Worm (Caenorhabditis elegans) whole organism, L4 larva: ENCODE results near the gene idpp-9.
A peak's percentile ranks its signal among the peaks of the same experiment; 100 is the strongest.

Experiments
- D1046.2 ChIP-seq: fragments of 200-800 bp; sonication (Bioruptor generic); IDR thresholded peaks from 2 replicates; pipeline ENCODE4 v1.3.6; 2022; ENCODE audit warnings: missing genetic modification characterization, missing compliant biosample characterization
- F49E8.2 ChIP-seq: sonication (generic microtip); optimal IDR thresholded peaks from 2 replicates; lab custom pipeline; 2016; ENCODE audit warnings: missing compliant biosample characterization, mild to moderate bottlenecking, missing genetic modification characterization, borderline replicate concordance
- R02D3.7 ChIP-seq: fragments of 150-350 bp; sonication (generic microtip); optimal IDR thresholded peaks from 3 replicates; lab custom pipeline; 2014; ENCODE audit warnings: missing biosample characterization, missing genetic modification characterization
- T26A8.4 ChIP-seq: fragments of 200-800 bp; sonication (Bioruptor generic); IDR thresholded peaks from 2 replicates; pipeline ENCODE4 v1.3.6; 2022; ENCODE audit warnings: missing genetic modification characterization, missing compliant biosample characterization
- Y105C5A.15 ChIP-seq: fragments of 200-800 bp; sonication (Bioruptor generic); IDR thresholded peaks from 2 replicates; pipeline ENCODE4 v1.3.6; 2022; ENCODE audit warnings: missing genetic modification characterization, missing compliant biosample characterization
- Y48G9A.11 ChIP-seq: fragments of 200-800 bp; sonication (Bioruptor generic); IDR thresholded peaks from 2 replicates; pipeline ENCODE4 v1.3.6; 2022; ENCODE audit warnings: missing genetic modification reagents, missing genetic modification characterization, missing compliant biosample characterization
- ZK337.2 ChIP-seq: fragments of 200-800 bp; sonication (Bioruptor generic); IDR thresholded peaks from 2 replicates; pipeline ENCODE4 v1.3.6; 2022; ENCODE audit warnings: missing genetic modification reagents, missing genetic modification characterization, missing compliant biosample characterization
- aha-1 ChIP-seq: fragments of 150-350 bp; peaks from one replicate; lab custom pipeline; 2014; ENCODE audit warnings: missing biosample characterization, missing genetic modification characterization
- ceh-32 ChIP-seq: sonication (generic microtip); optimal IDR thresholded peaks from 2 replicates; lab custom pipeline; 2016; ENCODE audit warnings: mild to moderate bottlenecking, missing genetic modification characterization, missing compliant biosample characterization; ENCODE audit not compliant: poor library complexity
- daf-16 ChIP-seq, 3 experiments: sonication (generic microtip); optimal IDR thresholded peaks; 2 replicates each; lab custom pipeline; 2016 to 2017; ENCODE audit warnings: missing genetic modification characterization in 3 of 3, missing genetic modification reagents in 3 of 3, mild to moderate bottlenecking in 2 of 3, missing compliant biosample characterization in 2 of 3, missing biosample characterization in 1 of 3, moderate library complexity in 1 of 3
- daf-19 ChIP-seq: fragments of 200-800 bp; sonication (Bioruptor generic); conservative IDR thresholded peaks from 2 replicates; pipeline ENCODE4 v1.3.6; 2022; ENCODE audit warnings: missing genetic modification characterization, missing compliant biosample characterization
- dmd-6 ChIP-seq: fragments of 200-800 bp; sonication (Bioruptor generic); IDR thresholded peaks from 2 replicates; pipeline ENCODE4 v1.3.6; 2022; ENCODE audit warnings: missing genetic modification reagents, missing genetic modification characterization, missing compliant biosample characterization
- fkh-10 ChIP-seq: fragments of 150-350 bp; optimal IDR thresholded peaks from 2 replicates; lab custom pipeline; 2014; ENCODE audit warnings: missing biosample characterization, missing genetic modification reagents, missing genetic modification characterization
- hlh-11 ChIP-seq: fragments of 200-800 bp; sonication (Bioruptor generic); optimal IDR thresholded peaks from 2 replicates; lab custom pipeline; 2018; ENCODE audit warnings: mild to moderate bottlenecking, missing genetic modification characterization, missing compliant biosample characterization
- lim-7 ChIP-seq: fragments of 200-800 bp; sonication (Bioruptor generic); IDR thresholded peaks from 2 replicates; pipeline ENCODE4 v1.3.6; 2022; ENCODE audit warnings: missing genetic modification characterization, missing compliant biosample characterization
- lin-29 ChIP-seq: fragments of 200-800 bp; sonication (Bioruptor generic); IDR thresholded peaks from 2 replicates; pipeline ENCODE4 v1.3.6; 2022; ENCODE audit warnings: missing genetic modification reagents, missing genetic modification characterization, missing compliant biosample characterization
- lin-39 ChIP-seq: fragments of 150-350 bp; optimal IDR thresholded peaks from 2 replicates; lab custom pipeline; 2014; ENCODE audit warnings: missing biosample characterization, missing genetic modification reagents, missing genetic modification characterization
- lsy-2 ChIP-seq, 2 experiments: fragments of 150-350 bp in 1 of 2; sonication (generic microtip) in 1 of 2; optimal IDR thresholded peaks; 2 replicates each; lab custom pipeline; 2014 to 2017; ENCODE audit warnings: missing biosample characterization in 2 of 2, missing genetic modification characterization in 2 of 2
- madf-9 ChIP-seq: fragments of 200-800 bp; sonication (Bioruptor generic); conservative IDR thresholded peaks from 2 replicates; pipeline ENCODE4 v1.3.6; 2022; ENCODE audit warnings: missing genetic modification reagents, missing genetic modification characterization, missing compliant biosample characterization
- mdl-1 ChIP-seq, 2 experiments: fragments of 150-350 bp in 1 of 2; sonication (generic microtip) in 1 of 2; optimal IDR thresholded peaks; 2 replicates each; lab custom pipeline; 2014 to 2017; ENCODE audit warnings: missing biosample characterization in 2 of 2, missing genetic modification characterization in 2 of 2
- mep-1 ChIP-seq: fragments of 150-350 bp; sonication (generic microtip); optimal IDR thresholded peaks from 3 replicates; lab custom pipeline; 2014; ENCODE audit warnings: missing biosample characterization, missing genetic modification characterization
- mes-2 ChIP-seq: sonication (generic microtip); optimal IDR thresholded peaks from 2 replicates; lab custom pipeline; 2016; ENCODE audit warnings: missing genotype, mild to moderate bottlenecking, missing genetic modification characterization, missing compliant biosample characterization; ENCODE audit not compliant: poor library complexity, severe bottlenecking
- nhr-11 ChIP-seq: fragments of 150-350 bp; optimal IDR thresholded peaks from 2 replicates; lab custom pipeline; 2014; ENCODE audit warnings: missing biosample characterization, missing genetic modification characterization
- nhr-111 ChIP-seq: fragments of 200-800 bp; sonication (Bioruptor generic); optimal IDR thresholded peaks from 2 replicates; lab custom pipeline; 2018; ENCODE audit warnings: mild to moderate bottlenecking, missing genetic modification characterization, missing compliant biosample characterization
- nhr-28 ChIP-seq: fragments of 150-350 bp; optimal IDR thresholded peaks from 2 replicates; lab custom pipeline; 2014; ENCODE audit warnings: missing biosample characterization, missing genetic modification characterization
- rbr-2 ChIP-seq: sonication (generic microtip); optimal IDR thresholded peaks from 2 replicates; lab custom pipeline; 2016; ENCODE audit warnings: missing genotype, missing genetic modification characterization, missing compliant biosample characterization
- set-16 ChIP-seq: fragments of 200-800 bp; sonication (Bioruptor generic); IDR thresholded peaks from 2 replicates; pipeline ENCODE4 v1.3.6; 2022; ENCODE audit warnings: missing genetic modification reagents, missing genetic modification characterization, missing compliant biosample characterization
- snpc-1.2 ChIP-seq: fragments of 200-800 bp; sonication (Bioruptor generic); IDR thresholded peaks from 2 replicates; pipeline ENCODE4 v1.3.6; 2022; ENCODE audit warnings: missing genetic modification reagents, missing genetic modification characterization, missing compliant biosample characterization
- snpc-4 ChIP-seq: fragments of 150-350 bp; optimal IDR thresholded peaks from 2 replicates; lab custom pipeline; 2014; ENCODE audit warnings: missing biosample characterization, missing genetic modification characterization
- tag-97 ChIP-seq: fragments of 200-800 bp; sonication (Bioruptor generic); IDR thresholded peaks from 2 replicates; pipeline ENCODE4 v1.3.6; 2022; ENCODE audit warnings: missing genetic modification characterization, missing compliant biosample characterization
- unc-62 ChIP-seq, 3 experiments: fragments of 150-350 bp in 1 of 3; sonication (generic microtip); optimal IDR thresholded peaks in 2 of 3; peaks in 1 of 3; 1 replicate in 1 of 3; 2 replicates in 2 of 3; lab custom pipeline; 2014 to 2017; ENCODE audit warnings: missing biosample characterization in 3 of 3, missing genetic modification characterization in 3 of 3, missing genetic modification reagents in 3 of 3, missing genotype in 1 of 3
- zfp-2 ChIP-seq: sonication (generic microtip); optimal IDR thresholded peaks from 2 replicates; lab custom pipeline; 2016; ENCODE audit warnings: mild to moderate bottlenecking, missing genetic modification characterization, missing compliant biosample characterization

The idpp-9 gene

ce11 chrX:3911280-3911679 is 4.4 kb downstream of the idpp-9 start, which contains the start of gene T22B2.5:
T22B2.5 (minus strand) TSS chrX:3911380.
- TF ChIP-seq nhr-11 (tag; lab: Kevin White, UChicago), result no peak
- TF ChIP-seq tag-97 (GFP tag; lab: Robert Waterston, UW), result no peak
- TF ChIP-seq unc-62 (GFP tag; optimal IDR thresholded peaks at IDR 0.05 in 1 of 2; lab: Kevin White, UChicago), result peak in 1 of 2 experiments; percentile 49
- no peak for TF ChIP-seq unc-62 (tag; optimal IDR thresholded peaks at IDR 0.05; lab: Kevin White, UChicago)

- peak; percentile 64 for TF ChIP-seq aha-1
- no peak for TF ChIP-seq mep-1 (tag; lab: Kevin White, UChicago)
Observed at ce11 chrX:3904568-3904967, 11.1 kb downstream of the idpp-9 start, which contains the start of gene sup-12. sup-12 (plus strand) TSS chrX:3904584.

- TF ChIP-seq lin-29 (GFP tag; lab: Robert Waterston, UW) (no peak), fkh-10 (GFP tag; lab: Kevin White, UChicago) (peak; percentile 87), ceh-32 (tag; lab: Kevin White, UChicago) (no peak), daf-19 (GFP tag; lab: Robert Waterston, UW) (no peak), rbr-2 (no peak)
Observed at ce11 chrX:3901389-3901788, 14.3 kb downstream of the idpp-9 start.

ce11 chrX:3900715-3901114 is 14.9 kb downstream of the idpp-9 start:
- TF ChIP-seq ZK337.2 (GFP tag; lab: Robert Waterston, UW) (no peak), mes-2 (tag; lab: Kevin White, UChicago) (no peak), nhr-11 (tag; lab: Kevin White, UChicago) (peak; percentile 10), rbr-2 (no peak), D1046.2 (GFP tag; lab: Robert Waterston, UW) (peak; percentile 54; the same call in 1 of the 2 replicates), snpc-4 (tag; lab: Kevin White, UChicago) (no peak), Y105C5A.15 (no peak), zfp-2 (no peak), mdl-1 (tag; optimal IDR thresholded peaks at IDR 0.05; lab: Kevin White, UChicago) (no peak), hlh-11 (tag; lab: Kevin White, UChicago) (peak; percentile 65), madf-9 (GFP tag; lab: Robert Waterston, UW) (no peak), R02D3.7 (no peak), dmd-6 (GFP tag; lab: Robert Waterston, UW) (0 out of 2 replicates have a peak, but pooled peaks have one; percentile 9), nhr-28 (tag; lab: Kevin White, UChicago) (no peak), lin-39 (tag; lab: Kevin White, UChicago) (no peak), snpc-1.2 (GFP tag; lab: Robert Waterston, UW) (no peak), set-16 (GFP tag; lab: Robert Waterston, UW) (peak; percentile 84; the same call in 1 of the 2 replicates), lim-7 (GFP tag; lab: Robert Waterston, UW) (no peak), daf-16 (GFP tag; optimal IDR thresholded peaks at IDR 0.05; lab: Kevin White, UChicago) (peak in 1 of 2 experiments; percentile 27), daf-16 (tag; optimal IDR thresholded peaks at IDR 0.05; lab: Kevin White, UChicago) (no peak), Y48G9A.11 (GFP tag; lab: Robert Waterston, UW) (no peak), nhr-111 (no peak), T26A8.4 (0 out of 2 replicates have a peak, but pooled peaks have one; percentile 24), lsy-2 (tag; optimal IDR thresholded peaks at IDR 0.05; lab: Kevin White, UChicago) (no peak), F49E8.2 (no peak)
